Fruit fly (Drosophila melanogaster) whole organism, prepupa: ENCODE results near the gene Psa.

Experiments used
- CG10631 ChIP-seq: fragments of 200-800 bp; sonication (Bioruptor generic); optimal IDR thresholded peaks from 2 replicates; lab custom pipeline; 2016; ENCODE audit warnings: missing biosample characterization, missing genetic modification characterization
- CG10669 ChIP-seq: fragments of 200-800 bp; sonication (Bioruptor generic); optimal IDR thresholded peaks from 3 replicates; lab custom pipeline; 2018; ENCODE audit warnings: missing biosample characterization, mild to moderate bottlenecking, missing genetic modification characterization, moderate library complexity
- CG11762 ChIP-seq: fragments of 200-800 bp; sonication (Bioruptor generic); optimal IDR thresholded peaks from 3 replicates; lab custom pipeline; 2016; ENCODE audit warnings: missing biosample characterization, missing genetic modification characterization; ENCODE audit not compliant: insufficient read depth
- CG15336 ChIP-seq: fragments of 200-800 bp; sonication (Bioruptor generic); IDR thresholded peaks from 2 replicates; pipeline ENCODE4 v1.3.6; 2022; ENCODE audit warnings: missing biosample characterization, missing genetic modification characterization
- CG1621 ChIP-seq: fragments of 200-800 bp; sonication (Bioruptor generic); optimal IDR thresholded peaks from 3 replicates; lab custom pipeline; 2018; ENCODE audit warnings: missing biosample characterization, mild to moderate bottlenecking, missing genetic modification characterization
- CG16779 ChIP-seq: fragments of 200-800 bp; sonication (Bioruptor generic); optimal IDR thresholded peaks from 3 replicates; lab custom pipeline; 2017; ENCODE audit warnings: missing biosample characterization, mild to moderate bottlenecking, missing genetic modification characterization
- CG3032 ChIP-seq: fragments of 200-800 bp; optimal IDR thresholded peaks from 2 replicates; lab custom pipeline; 2019; ENCODE audit warnings: missing biosample characterization, mild to moderate bottlenecking, missing genetic modification characterization, moderate library complexity
- CG31627 ChIP-seq: fragments of 200-800 bp; sonication (Bioruptor generic); optimal IDR thresholded peaks from 3 replicates; lab custom pipeline; 2016; ENCODE audit warnings: missing biosample characterization, missing genetic modification characterization
- CG32006 ChIP-seq: fragments of 200-800 bp; sonication (Bioruptor generic); optimal IDR thresholded peaks from 3 replicates; lab custom pipeline; 2017; ENCODE audit warnings: missing biosample characterization, mild to moderate bottlenecking, missing genetic modification characterization
- CG34406 ChIP-seq: fragments of 200-800 bp; sonication (Bioruptor generic); optimal IDR thresholded peaks from 3 replicates; lab custom pipeline; 2016; ENCODE audit warnings: missing biosample characterization, missing genetic modification characterization
- CG6163 ChIP-seq: fragments of 200-800 bp; sonication (Bioruptor generic); IDR thresholded peaks from 3 replicates; pipeline ENCODE4 v1.3.6; 2022; ENCODE audit warnings: missing biosample characterization, missing genetic modification characterization
- CG6276 ChIP-seq: fragments of 200-800 bp; sonication (Bioruptor generic); optimal IDR thresholded peaks from 2 replicates; lab custom pipeline; 2017; ENCODE audit warnings: missing biosample characterization, mild to moderate bottlenecking, missing genetic modification characterization
- CG6792 ChIP-seq: fragments of 200-800 bp; sonication (Bioruptor generic); optimal IDR thresholded peaks from 3 replicates; lab custom pipeline; 2016; ENCODE audit warnings: missing biosample characterization, missing genetic modification characterization
- CG6808 ChIP-seq: fragments of 200-800 bp; sonication (Bioruptor generic); optimal IDR thresholded peaks from 3 replicates; lab custom pipeline; 2017; ENCODE audit warnings: missing biosample characterization, missing genetic modification characterization, mild to moderate bottlenecking, moderate library complexity, missing genetic modification reagents
- CG7368 ChIP-seq: fragments of 200-800 bp; sonication (Bioruptor generic); optimal IDR thresholded peaks from 3 replicates; lab custom pipeline; 2016; ENCODE audit warnings: missing biosample characterization, missing genetic modification characterization
- CG8319 ChIP-seq: fragments of 200-800 bp; sonication (Bioruptor generic); optimal IDR thresholded peaks from 3 replicates; lab custom pipeline; 2016; ENCODE audit warnings: missing biosample characterization, missing genetic modification characterization
- CG9139 ChIP-seq: fragments of 200-800 bp; sonication (Bioruptor generic); optimal IDR thresholded peaks from 3 replicates; lab custom pipeline; 2017; ENCODE audit warnings: missing biosample characterization, mild to moderate bottlenecking, missing genetic modification characterization
- Eip75B ChIP-seq: fragments of 200-800 bp; sonication (Bioruptor generic); optimal IDR thresholded peaks from 3 replicates; lab custom pipeline; 2016; ENCODE audit warnings: missing biosample characterization, missing genetic modification characterization
- Eip93F ChIP-seq: fragments of 200-800 bp; sonication (Bioruptor generic); optimal IDR thresholded peaks from 2 replicates; lab custom pipeline; 2016; ENCODE audit warnings: missing biosample characterization, mild to moderate bottlenecking, missing genetic modification characterization
- Ets21C ChIP-seq: fragments of 200-800 bp; sonication (Bioruptor generic); optimal IDR thresholded peaks from 3 replicates; lab custom pipeline; 2016; ENCODE audit warnings: missing biosample characterization, missing genetic modification characterization
- Ets96B ChIP-seq: fragments of 200-800 bp; optimal IDR thresholded peaks from 2 replicates; lab custom pipeline; 2019; ENCODE audit warnings: missing biosample characterization, mild to moderate bottlenecking, missing genetic modification characterization, moderate library complexity
- Hr38 ChIP-seq: sonication (Bioruptor generic); optimal IDR thresholded peaks from 2 replicates; lab custom pipeline; 2016; ENCODE audit warnings: missing biosample characterization, missing genetic modification characterization
- Hr39 ChIP-seq: fragments of 200-800 bp; sonication (Bioruptor generic); optimal IDR thresholded peaks from 2 replicates; lab custom pipeline; 2016; ENCODE audit warnings: missing biosample characterization, missing genetic modification characterization
- Hr4 ChIP-seq: fragments of 200-800 bp; sonication (Bioruptor generic); optimal IDR thresholded peaks from 3 replicates; lab custom pipeline; 2016; ENCODE audit warnings: missing biosample characterization, missing genetic modification characterization
- Lpt ChIP-seq: fragments of 200-800 bp; sonication (Bioruptor generic); optimal IDR thresholded peaks from 3 replicates; lab custom pipeline; 2016; ENCODE audit warnings: missing biosample characterization, missing genetic modification characterization
- Smox ChIP-seq: fragments of 200-800 bp; sonication (Bioruptor generic); optimal IDR thresholded peaks from 3 replicates; lab custom pipeline; 2016; ENCODE audit warnings: missing biosample characterization, missing genetic modification characterization
- Sox102F ChIP-seq: fragments of 200-800 bp; sonication (Bioruptor generic); optimal IDR thresholded peaks from 2 replicates; lab custom pipeline; 2016; ENCODE audit warnings: missing biosample characterization, mild to moderate bottlenecking, missing genetic modification characterization
- Sox14 ChIP-seq: fragments of 200-800 bp; sonication (Bioruptor generic); optimal IDR thresholded peaks from 3 replicates; lab custom pipeline; 2016; ENCODE audit warnings: missing biosample characterization, missing genetic modification characterization
- Sox15 ChIP-seq: fragments of 200-800 bp; sonication (Bioruptor generic); optimal IDR thresholded peaks from 3 replicates; lab custom pipeline; 2016; ENCODE audit warnings: missing biosample characterization, missing genetic modification characterization
- achi ChIP-seq: fragments of 200-800 bp; sonication (Bioruptor generic); optimal IDR thresholded peaks from 3 replicates; lab custom pipeline; 2016; ENCODE audit warnings: missing biosample characterization, missing genetic modification characterization
- acj6 ChIP-seq: fragments of 200-800 bp; sonication (Bioruptor generic); optimal IDR thresholded peaks from 3 replicates; lab custom pipeline; 2016; ENCODE audit warnings: missing biosample characterization, missing genetic modification characterization
- cyc ChIP-seq: fragments of 200-800 bp; sonication (Bioruptor generic); optimal IDR thresholded peaks from 3 replicates; lab custom pipeline; 2016; ENCODE audit warnings: missing biosample characterization, missing genetic modification characterization
- esn ChIP-seq: fragments of 200-800 bp; sonication (Bioruptor generic); optimal IDR thresholded peaks from 2 replicates; lab custom pipeline; 2016; ENCODE audit warnings: missing biosample characterization, mild to moderate bottlenecking, missing genetic modification characterization, moderate library complexity
- fd59A ChIP-seq: fragments of 200-800 bp; sonication (Bioruptor generic); optimal IDR thresholded peaks from 2 replicates; lab custom pipeline; 2017; ENCODE audit warnings: missing biosample characterization, mild to moderate bottlenecking, missing genetic modification characterization, missing genetic modification reagents
- fd85E ChIP-seq: fragments of 200-800 bp; sonication (Bioruptor generic); optimal IDR thresholded peaks from 3 replicates; lab custom pipeline; 2016; ENCODE audit warnings: missing biosample characterization, missing genetic modification characterization
- lz ChIP-seq: fragments of 200-800 bp; sonication (Bioruptor generic); optimal IDR thresholded peaks from 3 replicates; lab custom pipeline; 2016; ENCODE audit warnings: missing biosample characterization, missing genetic modification characterization
- net ChIP-seq: fragments of 200-800 bp; sonication (Bioruptor generic); optimal IDR thresholded peaks from 3 replicates; lab custom pipeline; 2016; ENCODE audit warnings: missing biosample characterization, missing genetic modification characterization
- salr ChIP-seq, 2 experiments: fragments of 200-800 bp; sonication (Bioruptor generic); optimal IDR thresholded peaks; 3 replicates each; lab custom pipeline; 2016 to 2018; ENCODE audit warnings: missing biosample characterization in 2 of 2, missing genetic modification characterization in 2 of 2, mild to moderate bottlenecking in 1 of 2
- spab ChIP-seq: fragments of 200-800 bp; sonication (Bioruptor generic); optimal IDR thresholded peaks from 2 replicates; lab custom pipeline; 2017; ENCODE audit warnings: missing biosample characterization, mild to moderate bottlenecking, missing genetic modification characterization, missing genetic modification reagents
- ss ChIP-seq, 2 experiments: fragments of 200-800 bp; sonication (Bioruptor generic); optimal IDR thresholded peaks; 2 replicates in 1 of 2; 3 replicates in 1 of 2; lab custom pipeline; 2017 to 2018; ENCODE audit warnings: mild to moderate bottlenecking in 2 of 2, missing biosample characterization in 2 of 2, missing genetic modification characterization in 2 of 2, moderate library complexity in 1 of 2
- svp ChIP-seq: fragments of 200-800 bp; sonication (Bioruptor generic); peaks from one replicate; lab custom pipeline; 2016; ENCODE audit warnings: missing biosample characterization, missing genetic modification characterization
- vri ChIP-seq: fragments of 200-800 bp; sonication (Bioruptor generic); optimal IDR thresholded peaks from 3 replicates; lab custom pipeline; 2016; ENCODE audit warnings: missing biosample characterization, mild to moderate bottlenecking, missing genetic modification characterization

The Psa gene

DNA sequence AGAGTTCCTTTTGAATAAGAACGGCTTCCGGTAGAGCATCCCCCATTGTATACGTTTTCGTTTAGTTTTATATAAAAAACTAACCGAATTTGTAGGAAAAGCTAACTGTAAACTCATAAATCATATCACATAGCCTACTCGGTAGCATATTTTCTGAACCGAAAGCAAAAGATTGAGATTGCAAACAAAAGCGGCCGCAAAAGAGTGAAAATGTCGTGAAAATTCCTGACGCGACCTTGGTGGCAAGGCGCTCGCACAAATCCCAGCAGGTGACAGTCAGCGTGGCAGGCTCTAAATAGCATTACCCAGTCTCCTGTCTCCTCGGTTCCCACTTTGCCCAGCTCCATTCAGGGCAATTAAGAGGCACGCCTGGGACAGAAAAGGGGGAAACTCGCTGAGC, 30.7 kb upstream of the Psa start, which contains the start of gene Naa30B:
TSS of gene Naa30B (minus strand) at position 101 of the 400 bp plus-strand sequence.
- peak in 1 of 2 experiments; percentile 0 for TF ChIP-seq salr (GFP tag; optimal IDR thresholded peaks at IDR 0.05; lab: Kevin White, UChicago)
- TF ChIP-seq CG9139 (GFP tag; lab: Kevin White, UChicago), result no peak

DNA sequence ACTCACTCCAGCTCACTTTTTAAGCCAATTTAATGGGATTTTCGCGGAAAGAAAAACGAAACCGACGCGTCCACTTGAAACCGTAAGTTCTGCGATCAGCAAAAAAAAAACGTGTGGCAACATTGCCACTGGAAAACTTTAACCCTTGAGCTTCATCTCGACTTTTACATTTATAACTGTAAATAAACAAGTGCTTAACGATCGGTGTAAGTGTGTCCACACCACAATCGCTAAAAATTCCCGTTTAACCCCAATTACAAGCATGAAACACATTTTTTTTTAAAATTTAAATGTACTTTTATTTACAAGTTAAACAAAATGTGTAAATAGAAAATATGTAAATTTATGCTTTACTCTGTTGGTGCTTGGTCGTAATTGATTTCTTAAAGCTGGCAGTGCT, 27.5 kb upstream of the Psa start, which contains the start of gene Ptp61F:
TSS of gene Ptp61F (minus strand) at position 101 of the 400 bp plus-strand sequence.
- TF ChIP-seq CG6163 (GFP tag; lab: Robert Waterston, UW) (no peak), ss (GFP tag; optimal IDR thresholded peaks at IDR 0.05; lab: Kevin White, UChicago) (no peak), Ets21C (GFP tag; lab: Kevin White, UChicago) (no peak), CG10669 (GFP tag; lab: Kevin White, UChicago) (no peak), Lpt (no peak), CG16779 (tag; lab: Kevin White, UChicago) (no peak), spab (GFP tag; lab: Kevin White, UChicago) (no peak), svp (GFP tag; lab: Kevin White, UChicago) (peak; percentile 3)
- TF ChIP-seq, all 60 proteins: peak for 1

DNA sequence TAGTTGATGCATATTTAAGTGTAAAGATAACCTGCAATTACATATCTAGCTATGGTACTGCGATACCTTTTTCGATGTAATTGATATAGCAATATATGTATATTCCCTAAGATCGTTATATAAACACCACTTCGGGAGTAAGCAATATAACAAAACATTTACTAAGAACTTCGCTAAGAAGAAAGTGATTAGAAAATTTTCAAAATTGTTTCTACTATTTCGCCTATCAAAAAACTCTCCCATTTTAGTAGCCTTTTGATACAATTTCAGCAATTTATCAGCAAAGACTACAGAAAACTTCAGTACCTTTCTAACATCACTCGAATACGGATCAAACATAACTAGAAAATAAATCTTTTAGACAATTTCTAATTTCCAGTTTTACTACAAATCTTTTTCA, 25.3 kb upstream of the Psa start, which contains the start of gene robl62A:
TSS of gene robl62A (plus strand) at position 301 of the 400 bp plus-strand sequence.
- TF ChIP-seq CG3032 (tag; lab: Kevin White, UChicago) (no peak), Hr38 (GFP tag; lab: Kevin White, UChicago) (no peak), CG15336 (GFP tag; lab: Robert Waterston, UW) (no peak), fd59A (GFP tag; lab: Kevin White, UChicago) (no peak), Smox (GFP tag; lab: Kevin White, UChicago) (no peak), CG1621 (tag; lab: Kevin White, UChicago) (no peak), Sox15 (GFP tag; lab: Kevin White, UChicago) (no peak), CG8319 (GFP tag; lab: Kevin White, UChicago) (no peak), Hr39 (GFP tag; lab: Kevin White, UChicago) (no peak), achi (GFP tag; lab: Kevin White, UChicago) (no peak), ss (GFP tag; optimal IDR thresholded peaks at IDR 0.05; lab: Kevin White, UChicago) (no peak), net (GFP tag; lab: Kevin White, UChicago) (no peak), Ets96B (tag; lab: Kevin White, UChicago) (no peak), CG6808 (GFP tag; lab: Kevin White, UChicago) (no peak), CG9139 (GFP tag; lab: Kevin White, UChicago) (no peak), CG32006 (GFP tag; lab: Kevin White, UChicago) (no peak), CG6276 (GFP tag; lab: Kevin White, UChicago) (no peak), CG6163 (GFP tag; lab: Robert Waterston, UW) (no peak)
- TF ChIP-seq, all 60 proteins: peak for 0

DNA sequence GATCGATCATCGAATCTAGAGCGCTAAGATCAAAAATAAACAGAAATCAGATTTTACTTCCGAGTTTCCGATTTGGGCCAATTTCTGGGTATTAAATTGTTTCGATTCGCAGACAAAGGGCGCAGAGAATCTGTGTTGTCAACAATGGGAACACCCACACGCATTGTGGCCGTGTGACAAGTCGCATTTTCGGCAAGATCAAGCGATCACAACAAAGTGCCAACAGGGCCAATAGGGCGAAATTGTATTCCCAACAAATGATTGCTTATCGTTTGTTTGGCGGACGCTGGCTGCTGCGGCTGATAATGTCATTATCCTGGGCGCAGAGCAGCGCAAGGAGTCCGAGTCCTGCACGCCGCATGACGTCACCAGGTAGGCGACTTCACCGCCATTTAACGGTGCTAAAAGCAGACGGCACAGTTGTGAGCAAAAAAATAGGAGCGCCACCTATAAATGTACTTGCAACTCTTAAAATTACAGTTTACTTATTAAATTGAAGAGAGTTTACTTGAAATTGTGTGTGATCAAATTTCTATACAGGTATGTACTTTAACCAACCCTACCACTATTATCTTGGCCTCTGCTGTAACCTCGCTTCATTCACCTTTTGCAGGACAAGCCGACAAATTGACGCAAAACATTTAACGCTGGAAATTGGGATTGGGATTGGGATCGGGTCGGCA, 23.5 kb upstream of the Psa start:
- TF ChIP-seq Eip93F, result no peak
- TF ChIP-seq CG34406, result peak; percentile 32
- TF ChIP-seq Sox102F (GFP tag; lab: Kevin White, UChicago), result peak; percentile 42
- peak; percentile 8 for TF ChIP-seq vri (GFP tag; lab: Kevin White, UChicago)
- peak; percentile 78 for TF ChIP-seq CG6163 (GFP tag; lab: Robert Waterston, UW)
- peak; percentile 38 for TF ChIP-seq Ets96B (tag; lab: Kevin White, UChicago)
- TF ChIP-seq CG10669 (GFP tag; lab: Kevin White, UChicago), result peak; percentile 36
- TF ChIP-seq Hr39 (GFP tag; lab: Kevin White, UChicago), result peak; percentile 70
- peak; percentile 45 for TF ChIP-seq CG6792
- TF ChIP-seq Eip75B (GFP tag; lab: Kevin White, UChicago), result peak; percentile 31
- TF ChIP-seq esn, result peak; percentile 59
- no peak for TF ChIP-seq fd85E
- peak; percentile 23 for TF ChIP-seq CG11762 (GFP tag; lab: Kevin White, UChicago)
- TF ChIP-seq Hr38 (GFP tag; lab: Kevin White, UChicago), result no peak
- TF ChIP-seq Hr4, result peak; percentile 37
- TF ChIP-seq fd59A (GFP tag; lab: Kevin White, UChicago), result peak; percentile 55
- TF ChIP-seq CG10631, result peak; percentile 16
- peak; percentile 49 for TF ChIP-seq cyc (GFP tag; lab: Kevin White, UChicago)
- TF ChIP-seq spab (GFP tag; lab: Kevin White, UChicago), result peak; percentile 25
- peak; percentile 54 for TF ChIP-seq Sox14 (GFP tag; lab: Kevin White, UChicago)
- peak; percentile 68 for TF ChIP-seq CG31627 (GFP tag; lab: Kevin White, UChicago)
- TF ChIP-seq Lpt, result no peak
- no peak for TF ChIP-seq CG7368
- peak; percentile 28 for TF ChIP-seq Ets21C (GFP tag; lab: Kevin White, UChicago)
- peak; percentile 54 for TF ChIP-seq acj6 (GFP tag; lab: Kevin White, UChicago)
- peak; percentile 50 for TF ChIP-seq lz
